Worm (Caenorhabditis elegans): ENCODE measurements around the gene hch-1.
A peak's percentile ranks its signal among the peaks of the same experiment; 100 is the strongest.

Gene hch-1

DNA sequence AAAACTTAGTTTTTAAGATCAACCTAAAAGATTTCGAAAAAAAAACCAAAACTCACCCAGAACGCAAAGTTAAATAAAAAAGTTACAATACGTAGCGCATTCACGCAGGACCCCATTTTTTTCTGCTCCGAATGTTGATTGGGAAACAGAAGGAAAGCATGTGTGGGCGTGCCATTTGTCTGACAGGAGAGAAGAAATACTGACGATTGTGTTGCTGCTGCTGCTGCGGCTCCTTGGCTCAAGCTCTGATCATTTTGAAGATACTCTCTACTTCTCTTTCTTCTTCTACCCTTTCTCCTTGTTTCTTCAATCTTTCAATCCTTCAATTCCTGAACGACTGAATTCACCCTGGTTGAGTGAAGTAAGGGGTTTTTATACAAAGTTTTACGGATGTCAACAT is 29.5 kb upstream of the hch-1 start, which contains the start of gene tsp-8:
tsp-8 (minus strand) TSS at position 185 of the 400 bp plus-strand sequence.
- TF ChIP-seq skn-1 (tag; optimal IDR thresholded peaks at IDR 0.05) (no peak), nhr-129 (tag; optimal IDR thresholded peaks at IDR 0.05) (peak; percentile 20)

ce11 chrX:14724935-14725334 is 25.2 kb upstream of the hch-1 start:
- TF ChIP-seq blmp-1 (tag; optimal IDR thresholded peaks at IDR 0.05; ENCODE audit: insufficient read depth) (no peak), R02D3.7 (tag; optimal IDR thresholded peaks at IDR 0.05) (no peak), mbf-1 (tag; optimal IDR thresholded peaks at IDR 0.05) (no peak), egl-27 (tag; optimal IDR thresholded peaks at IDR 0.05) (no peak), nhr-6 (tag; optimal IDR thresholded peaks at IDR 0.05) (no peak), lsy-2 (tag; optimal IDR thresholded peaks at IDR 0.05) (no peak)

DNA sequence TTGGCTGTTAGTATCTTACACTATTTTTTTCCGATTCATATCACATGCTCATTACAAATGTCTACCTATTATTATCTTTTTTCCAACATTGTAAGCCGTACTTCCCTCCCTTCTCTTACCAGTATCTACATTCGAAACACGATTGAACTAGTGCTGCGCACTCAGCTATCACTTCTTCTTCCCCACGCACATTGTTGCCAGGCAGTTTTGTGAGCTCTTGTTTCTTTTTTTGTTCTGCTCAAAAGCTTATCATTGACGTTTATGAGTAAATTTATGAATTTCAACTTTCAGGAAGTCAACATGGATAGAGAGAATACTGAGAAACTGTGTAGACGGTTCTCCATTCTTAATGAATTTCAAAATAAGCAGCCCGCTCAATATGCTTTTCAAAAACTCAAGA is 21.3 kb upstream of the hch-1 start, which contains the start of gene F33C8.2:
F33C8.2 (plus strand) TSS at position 301 of the 400 bp plus-strand sequence.
- no peak for TF ChIP-seq F13H6.1 (tag; optimal IDR thresholded peaks at IDR 0.05)
- no peak for TF ChIP-seq sma-9 (GFP tag; optimal IDR thresholded peaks at IDR 0.05)
- TF ChIP-seq sma-9 (tag; optimal IDR thresholded peaks at IDR 0.05) = no peak
- TF ChIP-seq unc-62 (GFP tag; optimal IDR thresholded peaks at IDR 0.05) = no peak
- TF ChIP-seq nhr-11 (tag; optimal IDR thresholded peaks at IDR 0.05) = no peak
- TF ChIP-seq lin-39 (tag; optimal IDR thresholded peaks at IDR 0.05) = no peak
- no peak for TF ChIP-seq lsy-2 (tag; optimal IDR thresholded peaks at IDR 0.05)
- no peak for TF ChIP-seq ama-1 (optimal IDR thresholded peaks at IDR 0.05)
- no peak for TF ChIP-seq ceh-16 (tag; optimal IDR thresholded peaks at IDR 0.05)

DNA sequence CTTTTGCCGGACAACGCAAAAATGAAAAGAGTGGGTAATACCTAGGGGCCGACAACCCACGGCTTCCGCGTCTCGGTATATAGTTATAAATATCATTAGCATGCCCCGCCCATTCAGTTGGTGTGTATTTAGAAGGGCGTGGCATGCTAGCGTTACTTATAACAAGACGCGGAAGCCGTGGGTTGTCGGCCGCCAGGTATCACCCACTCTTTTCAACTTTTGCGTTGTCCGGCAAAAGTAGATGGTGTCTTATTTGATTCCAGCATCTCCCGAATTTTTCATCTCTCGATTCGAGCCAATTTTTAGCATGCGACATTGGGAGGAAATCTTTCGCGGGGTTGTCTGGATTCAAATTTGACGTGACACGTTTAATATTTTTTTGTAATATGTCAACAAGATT is 18.0 kb upstream of the hch-1 start:
- TF ChIP-seq ZK546.5 (tag; optimal IDR thresholded peaks at IDR 0.05) (no peak), zag-1 (tag; optimal IDR thresholded peaks at IDR 0.05) (no peak), blmp-1 (tag; optimal IDR thresholded peaks at IDR 0.05; ENCODE audit: insufficient read depth) (no peak), sem-4 (tag; optimal IDR thresholded peaks at IDR 0.05) (no peak), ztf-11 (tag; optimal IDR thresholded peaks at IDR 0.05) (no peak), lin-13 (GFP tag; optimal IDR thresholded peaks at IDR 0.05) (no peak), skn-1 (tag; optimal IDR thresholded peaks at IDR 0.05) (no peak), nhr-10 (tag; optimal IDR thresholded peaks at IDR 0.05) (no peak), ceh-16 (tag; optimal IDR thresholded peaks at IDR 0.05) (no peak), elt-1 (tag; optimal IDR thresholded peaks at IDR 0.05) (no peak), egl-27 (tag; optimal IDR thresholded peaks at IDR 0.05) (no peak), elt-3 (tag; optimal IDR thresholded peaks at IDR 0.05) (no peak), nhr-21 (tag; optimal IDR thresholded peaks at IDR 0.05) (no peak)

DNA sequence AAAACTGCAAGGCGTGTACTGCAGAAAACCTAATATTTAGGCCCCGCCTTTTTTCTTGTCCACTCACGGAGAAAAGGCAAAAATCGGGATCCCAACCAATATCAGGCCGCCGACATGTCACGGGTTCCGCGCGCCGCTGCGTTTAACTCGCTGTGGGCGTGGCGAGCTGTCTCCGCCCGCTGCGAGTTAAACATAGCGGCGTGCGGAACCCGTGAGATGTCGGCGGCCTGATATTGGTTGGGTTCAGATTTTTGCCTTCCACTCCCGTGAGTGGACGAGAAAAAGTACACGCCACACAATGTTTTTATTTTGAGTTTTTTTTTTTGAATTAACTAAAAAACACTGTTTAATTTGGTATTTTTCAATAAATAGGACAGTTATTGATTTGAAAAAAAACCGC is 15.7 kb upstream of the hch-1 start:
- peak; percentile 5 for TF ChIP-seq snpc-4 (tag; optimal IDR thresholded peaks at IDR 0.05)
- TF ChIP-seq fos-1 (tag; optimal IDR thresholded peaks at IDR 0.05) = no peak

- TF ChIP-seq unc-39 (tag; optimal IDR thresholded peaks at IDR 0.05) (no peak), F13H6.1 (tag; optimal IDR thresholded peaks at IDR 0.05) (no peak), ceh-82 (tag; optimal IDR thresholded peaks at IDR 0.05) (no peak), ceh-16 (tag; optimal IDR thresholded peaks at IDR 0.05) (no peak), nhr-77 (tag; optimal IDR thresholded peaks at IDR 0.05) (no peak), peb-1 (tag; optimal IDR thresholded peaks at IDR 0.05) (no peak), crh-2 (tag; optimal IDR thresholded peaks at IDR 0.05) (peak; percentile 11), sma-9 (GFP tag; optimal IDR thresholded peaks at IDR 0.05) (no peak), sma-9 (tag; optimal IDR thresholded peaks at IDR 0.05) (no peak), egl-27 (tag; optimal IDR thresholded peaks at IDR 0.05) (no peak), mdl-1 (tag; optimal IDR thresholded peaks at IDR 0.05) (no peak), snpc-4 (tag; optimal IDR thresholded peaks at IDR 0.05) (no peak), aly-2 (tag; optimal IDR thresholded peaks at IDR 0.05) (no peak), nhr-129 (tag; optimal IDR thresholded peaks at IDR 0.05) (peak; percentile 8), ama-1 (optimal IDR thresholded peaks at IDR 0.05) (no peak), ztf-1 (GFP tag; conservative IDR thresholded peaks at IDR 0.05) (no peak), lin-39 (tag; optimal IDR thresholded peaks at IDR 0.05) (no peak), C34F6.9 (tag; optimal IDR thresholded peaks at IDR 0.05) (peak; percentile 64), nhr-6 (tag; optimal IDR thresholded peaks at IDR 0.05) (no peak), nhr-11 (tag; optimal IDR thresholded peaks at IDR 0.05) (no peak), sma-3 (GFP tag; optimal IDR thresholded peaks at IDR 0.05) (peak; percentile 20), unc-55 (GFP tag; optimal IDR thresholded peaks at IDR 0.05) (peak; percentile 14), sem-4 (tag; optimal IDR thresholded peaks at IDR 0.05) (peak; percentile 17), fos-1 (tag; optimal IDR thresholded peaks at IDR 0.05) (peak; percentile 54)
Measured at ce11 chrX:14711168-14711629, 11.4 kb upstream of the hch-1 start, which contains the start of gene atrn-1. Gene atrn-1, plus strand, starts transcription at chrX:14711579.
